Worm (Caenorhabditis elegans) whole organism, L4/young adult: ENCODE results near the gene cyk-7.
A peak's percentile ranks its signal among the peaks of the same experiment; 100 is the strongest.

Experiments used
- W03F9.2 ChIP-seq: fragments of 150-350 bp; optimal IDR thresholded peaks from 2 replicates; lab custom pipeline; 2014; ENCODE audit warnings: missing biosample characterization, missing genetic modification characterization
- dao-5 ChIP-seq: sonication (generic microtip); optimal IDR thresholded peaks from 2 replicates; lab custom pipeline; 2016; ENCODE audit warnings: missing genotype, missing genetic modification characterization, moderate library complexity, missing compliant biosample characterization
- him-1 ChIP-seq: sonication (generic microtip); optimal IDR thresholded peaks from 2 replicates; lab custom pipeline; 2016; ENCODE audit warnings: missing genotype, missing genetic modification reagents, missing genetic modification characterization, missing compliant biosample characterization

cyk-7 gene

ce11 chrIII:7795311-7795710 lies at the start of gene cyk-7:
TSS of gene cyk-7 (minus strand) at chrIII:7795409.
- TF ChIP-seq dao-5 (tag; lab: Kevin White, UChicago) (no peak), W03F9.2 (no peak), him-1 (tag; lab: Kevin White, UChicago) (no peak)

- TF ChIP-seq dao-5 (tag; lab: Kevin White, UChicago) (no peak), W03F9.2 (no peak), him-1 (tag; lab: Kevin White, UChicago) (no peak)
These were observed 48.3 kb upstream of the cyk-7 start, which contains the start of gene ZK652.8 for ce11 chrIII:7843536-7843935. TSS of gene ZK652.8 (minus strand) at chrIII:7843636.

ce11 chrIII:7838907-7839642 lies 43.9 kb upstream of the cyk-7 start, which contains the start of gene ceh-23:
TSS of gene ceh-23 (plus strand) at chrIII:7839592.
- TF ChIP-seq W03F9.2, result no peak
- no peak for TF ChIP-seq dao-5 (tag; lab: Kevin White, UChicago)
- no peak for TF ChIP-seq him-1 (tag; lab: Kevin White, UChicago)

- no peak for TF ChIP-seq W03F9.2
- TF ChIP-seq dao-5 (tag; lab: Kevin White, UChicago), result no peak
- TF ChIP-seq him-1 (tag; lab: Kevin White, UChicago), result no peak
These were observed 42.4 kb upstream of the cyk-7 start for ce11 chrIII:7837567-7837966.

- no peak for TF ChIP-seq dao-5 (tag; lab: Kevin White, UChicago)
- no peak for TF ChIP-seq him-1 (tag; lab: Kevin White, UChicago)
- TF ChIP-seq W03F9.2, result no peak
These were observed 40.5 kb upstream of the cyk-7 start for ce11 chrIII:7835684-7836083.

- no peak for TF ChIP-seq W03F9.2
- TF ChIP-seq him-1 (tag; lab: Kevin White, UChicago), result no peak
- TF ChIP-seq dao-5 (tag; lab: Kevin White, UChicago), result no peak
These were observed 39.6 kb upstream of the cyk-7 start for ce11 chrIII:7834848-7835247.

- no peak for TF ChIP-seq W03F9.2
- TF ChIP-seq him-1 (tag; lab: Kevin White, UChicago), result no peak
- no peak for TF ChIP-seq dao-5 (tag; lab: Kevin White, UChicago)
These were observed 37.3 kb upstream of the cyk-7 start for ce11 chrIII:7832473-7832872.

- TF ChIP-seq W03F9.2 (peak; percentile 50), dao-5 (tag; lab: Kevin White, UChicago) (no peak), him-1 (tag; lab: Kevin White, UChicago) (no peak)
These were observed 33.6 kb upstream of the cyk-7 start, which contains the start of the genes egl-45 and kcmf-1 for ce11 chrIII:7828576-7829461. TSS of gene egl-45 (minus strand) at chrIII:7828626. TSS of gene kcmf-1 (plus strand) at chrIII:7829411.

- TF ChIP-seq W03F9.2, result no peak
- TF ChIP-seq dao-5 (tag; lab: Kevin White, UChicago), result no peak
- TF ChIP-seq him-1 (tag; lab: Kevin White, UChicago), result no peak
These were observed 28.8 kb upstream of the cyk-7 start for ce11 chrIII:7824041-7824440.

- TF ChIP-seq him-1 (tag; lab: Kevin White, UChicago) (no peak), W03F9.2 (no peak), dao-5 (tag; lab: Kevin White, UChicago) (no peak)
These were observed 28.1 kb upstream of the cyk-7 start for ce11 chrIII:7823285-7823684.

- TF ChIP-seq dao-5 (tag; lab: Kevin White, UChicago) (no peak), him-1 (tag; lab: Kevin White, UChicago) (no peak), W03F9.2 (no peak)
These were observed 24.7 kb upstream of the cyk-7 start for ce11 chrIII:7819866-7820265.

- TF ChIP-seq W03F9.2 (no peak), dao-5 (tag; lab: Kevin White, UChicago) (no peak), him-1 (tag; lab: Kevin White, UChicago) (no peak)
These were observed 23.8 kb upstream of the cyk-7 start for ce11 chrIII:7818965-7819364.

ce11 chrIII:7816463-7816862 lies 21.3 kb upstream of the cyk-7 start:
- TF ChIP-seq him-1 (tag; lab: Kevin White, UChicago) (no peak), W03F9.2 (no peak), dao-5 (tag; lab: Kevin White, UChicago) (no peak)
